Worm (Caenorhabditis elegans) whole organism, L4 larva: ENCODE data around the gene srw-122.

Experiments
- ceh-44 ChIP-seq: fragments of 200-800 bp; sonication (Bioruptor generic); IDR thresholded peaks from 2 replicates; pipeline ENCODE4 v1.3.6; 2022; ENCODE audit warnings: missing genetic modification reagents, missing genetic modification characterization, missing compliant biosample characterization
- daf-12 ChIP-seq: fragments of 150-350 bp; optimal IDR thresholded peaks from 2 replicates; lab custom pipeline; 2014; ENCODE audit warnings: missing biosample characterization, missing genetic modification reagents, missing genetic modification characterization
- daf-19 ChIP-seq: fragments of 200-800 bp; sonication (Bioruptor generic); conservative IDR thresholded peaks from 2 replicates; pipeline ENCODE4 v1.3.6; 2022; ENCODE audit warnings: missing genetic modification characterization, missing compliant biosample characterization
- daf-8 ChIP-seq: fragments of 200-800 bp; sonication (Bioruptor generic); IDR thresholded peaks from 2 replicates; pipeline ENCODE4 v1.3.6; 2022; ENCODE audit warnings: missing genetic modification characterization, missing compliant biosample characterization
- dpl-1 ChIP-seq: fragments of 150-350 bp; optimal IDR thresholded peaks from 2 replicates; lab custom pipeline; 2014; ENCODE audit warnings: missing biosample characterization, missing genetic modification reagents, missing genetic modification characterization
- fkh-10 ChIP-seq: fragments of 150-350 bp; optimal IDR thresholded peaks from 2 replicates; lab custom pipeline; 2014; ENCODE audit warnings: missing biosample characterization, missing genetic modification reagents, missing genetic modification characterization
- lin-38 ChIP-seq: fragments of 200-800 bp; sonication (Bioruptor generic); IDR thresholded peaks from 2 replicates; pipeline ENCODE4 v1.3.6; 2022; ENCODE audit warnings: missing genetic modification reagents, missing genetic modification characterization, missing compliant biosample characterization
- mdl-1 ChIP-seq, 2 experiments: fragments of 150-350 bp in 1 of 2; sonication (generic microtip) in 1 of 2; optimal IDR thresholded peaks; 2 replicates each; lab custom pipeline; 2014 to 2017; ENCODE audit warnings: missing biosample characterization in 2 of 2, missing genetic modification characterization in 2 of 2
- nhr-102 ChIP-seq: sonication (generic microtip); optimal IDR thresholded peaks from 2 replicates; lab custom pipeline; 2016; ENCODE audit warnings: mild to moderate bottlenecking, missing genetic modification characterization, moderate library complexity, missing compliant biosample characterization
- nhr-237 ChIP-seq: sonication (generic microtip); optimal IDR thresholded peaks from 2 replicates; lab custom pipeline; 2017; ENCODE audit warnings: missing biosample characterization, missing genetic modification characterization
- nhr-25 ChIP-seq: sonication (generic microtip); optimal IDR thresholded peaks from 2 replicates; lab custom pipeline; 2017; ENCODE audit warnings: missing genetic modification characterization, mild to moderate bottlenecking, missing compliant biosample characterization, antibody characterized with exemption, moderate library complexity, borderline replicate concordance; ENCODE audit not compliant: insufficient read depth
- set-16 ChIP-seq: fragments of 200-800 bp; sonication (Bioruptor generic); IDR thresholded peaks from 2 replicates; pipeline ENCODE4 v1.3.6; 2022; ENCODE audit warnings: missing genetic modification reagents, missing genetic modification characterization, missing compliant biosample characterization
- unc-130 ChIP-seq: sonication (generic microtip); optimal IDR thresholded peaks from 2 replicates; lab custom pipeline; 2016; ENCODE audit warnings: missing genetic modification reagents, missing genetic modification characterization, missing compliant biosample characterization

DNA sequence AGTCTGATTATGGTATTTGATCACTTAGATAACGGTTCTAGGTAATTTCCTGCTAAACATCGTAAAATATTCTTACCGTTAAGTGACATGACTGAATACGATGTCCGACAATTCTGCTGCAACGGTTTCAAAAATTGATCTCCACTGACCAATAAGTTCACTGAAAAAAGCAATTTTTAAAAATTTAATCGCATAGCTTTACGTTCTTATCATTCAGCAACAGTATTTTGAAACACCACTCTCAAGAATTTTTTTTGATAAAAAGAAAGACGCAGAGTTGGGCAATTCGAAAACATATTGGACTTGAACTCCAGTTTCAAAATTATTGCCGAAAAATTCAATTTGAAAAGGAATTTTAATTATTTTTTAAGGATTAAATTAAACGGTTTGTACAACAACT, 24.4 kb downstream of the srw-122 start, which contains the start of gene C31B8.12:
- TF ChIP-seq daf-19 = no peak
- no peak for TF ChIP-seq set-16 (GFP tag; lab: Robert Waterston, UW)
- TF ChIP-seq mdl-1 (tag; optimal IDR thresholded peaks at IDR 0.05; lab: Kevin White, UChicago) = no peak
- TF ChIP-seq nhr-237 (tag; lab: Kevin White, UChicago) = no peak
- TF ChIP-seq daf-12 = no peak
- TF ChIP-seq nhr-102 (tag; lab: Kevin White, UChicago) = no peak
- TF ChIP-seq ceh-44 (GFP tag; lab: Robert Waterston, UW) = no peak
- no peak for TF ChIP-seq lin-38 (GFP tag; lab: Robert Waterston, UW)
- TF ChIP-seq dpl-1 (GFP tag; lab: Kevin White, UChicago) = no peak
- no peak for TF ChIP-seq nhr-25 (tag; lab: Kevin White, UChicago)
- TF ChIP-seq fkh-10 (GFP tag; lab: Kevin White, UChicago) = no peak
- no peak for TF ChIP-seq unc-130 (GFP tag; lab: Kevin White, UChicago)
- no peak for TF ChIP-seq daf-8
